Worm (Caenorhabditis elegans) whole organism, young adult: ENCODE data around the gene timm-17B.2.

Experiments used
- T07F8.4 ChIP-seq: sonication (generic microtip); optimal IDR thresholded peaks from 2 replicates; lab custom pipeline; 2016; ENCODE audit warnings: mild to moderate bottlenecking, missing genetic modification characterization, moderate library complexity, missing compliant biosample characterization
- akir-1 ChIP-seq: fragments of 200-800 bp; sonication (Bioruptor generic); optimal IDR thresholded peaks from 2 replicates; lab custom pipeline; 2018; ENCODE audit warnings: mild to moderate bottlenecking, missing genetic modification characterization, moderate library complexity, missing compliant biosample characterization
- ceh-58 ChIP-seq: fragments of 200-800 bp; sonication (Bioruptor generic); IDR thresholded peaks from 2 replicates; pipeline ENCODE4 v1.3.6; 2022; ENCODE audit warnings: missing genetic modification characterization, missing compliant biosample characterization
- dox-1 ChIP-seq: fragments of 200-800 bp; sonication (Bioruptor generic); IDR thresholded peaks from 2 replicates; pipeline ENCODE4 v1.3.6; 2022; ENCODE audit warnings: missing genetic modification reagents, missing genetic modification characterization, missing compliant biosample characterization
- nfya-1 ChIP-seq: sonication (generic microtip); optimal IDR thresholded peaks from 2 replicates; lab custom pipeline; 2017; ENCODE audit warnings: antibody characterized with exemption, missing compliant biosample characterization, missing genetic modification characterization, borderline replicate concordance; ENCODE audit not compliant: insufficient read depth
- snpc-4 ChIP-seq, 5 experiments: fragments of 150-350 bp in 1 of 5; sonication (generic microtip) in 4 of 5; optimal IDR thresholded peaks; 2 replicates each; lab custom pipeline; 2014 to 2018; ENCODE audit warnings: missing genetic modification characterization in 5 of 5, missing biosample characterization in 3 of 5, antibody characterized with exemption in 2 of 5, mild to moderate bottlenecking in 2 of 5, missing compliant biosample characterization in 2 of 5, missing genotype in 2 of 5, moderate library complexity in 2 of 5, missing genetic modification reagents in 1 of 5
- somi-1 ChIP-seq: fragments of 200-800 bp; sonication (Bioruptor generic); optimal IDR thresholded peaks from 2 replicates; lab custom pipeline; 2018; ENCODE audit warnings: mild to moderate bottlenecking, missing genetic modification characterization, missing compliant biosample characterization
- unc-62 ChIP-seq: fragments of 150-350 bp; optimal IDR thresholded peaks from 2 replicates; lab custom pipeline; 2014; ENCODE audit warnings: missing biosample characterization, missing genetic modification reagents, missing genetic modification characterization

ce11 chrIV:8446904-8447303 is 50.5 kb downstream of the timm-17B.2 start, which contains the start of gene T01B11.1:
- TF ChIP-seq unc-62 (GFP tag; lab: Kevin White, UChicago) (no peak), nfya-1 (tag; lab: Kevin White, UChicago) (no peak), T07F8.4 (no peak), somi-1 (no peak), ceh-58 (GFP tag; lab: Robert Waterston, UW) (no peak), akir-1 (GFP tag; lab: Kevin White, UChicago) (no peak), dox-1 (GFP tag; lab: Robert Waterston, UW) (no peak), snpc-4 (GFP tag; optimal IDR thresholded peaks at IDR 0.05; lab: Kevin White, UChicago) (no peak), snpc-4 (tag; optimal IDR thresholded peaks at IDR 0.05; lab: Kevin White, UChicago) (no peak)
